Worm (Caenorhabditis elegans) whole organism, L1 larva: ENCODE data around the gene W10G11.19.

Experiments
- skn-1 ChIP-seq: fragments of 150-350 bp; optimal IDR thresholded peaks from 2 replicates; lab custom pipeline; 2014; ENCODE audit warnings: missing biosample characterization, missing genetic modification characterization
- unc-62 ChIP-seq: fragments of 150-350 bp; optimal IDR thresholded peaks from 2 replicates; lab custom pipeline; 2014; ENCODE audit warnings: missing biosample characterization, missing genetic modification reagents, missing genetic modification characterization

- TF ChIP-seq unc-62 (GFP tag; lab: Kevin White, UChicago) = no peak
- no peak for TF ChIP-seq skn-1 (tag; lab: Kevin White, UChicago)
Measured at ce11 chrII:3504717-3505116, 45.7 kb upstream of the W10G11.19 start, which contains the start of gene cyh-1.
